Worm (Caenorhabditis elegans) whole organism, late embryonic: Measurements from ENCODE around the gene dac-1.

Source experiments
- C08G9.2 ChIP-seq: sonication (generic microtip); optimal IDR thresholded peaks from 2 replicates; lab custom pipeline; 2016; ENCODE audit warnings: mild to moderate bottlenecking, missing genetic modification characterization, moderate library complexity, missing compliant biosample characterization
- F13H6.1 ChIP-seq: sonication (generic microtip); optimal IDR thresholded peaks from 2 replicates; lab custom pipeline; 2016; ENCODE audit warnings: missing genetic modification characterization, missing compliant biosample characterization
- Y22D7AL.16 ChIP-seq: sonication (generic microtip); optimal IDR thresholded peaks from 2 replicates; lab custom pipeline; 2016; ENCODE audit warnings: missing genetic modification characterization, missing compliant biosample characterization
- ahr-1 ChIP-seq: sonication (generic microtip); optimal IDR thresholded peaks from 2 replicates; lab custom pipeline; 2016; ENCODE audit warnings: missing genetic modification characterization, missing compliant biosample characterization
- ceh-14 ChIP-seq: sonication (generic microtip); optimal IDR thresholded peaks from 2 replicates; lab custom pipeline; 2016; ENCODE audit warnings: missing genotype, missing genetic modification characterization, missing compliant biosample characterization
- ceh-18 ChIP-seq: sonication (generic microtip); optimal IDR thresholded peaks from 2 replicates; lab custom pipeline; 2016; ENCODE audit warnings: missing genetic modification characterization, missing compliant biosample characterization
- ceh-19 ChIP-seq: fragments of 200-800 bp; sonication (Bioruptor generic); optimal IDR thresholded peaks from 2 replicates; lab custom pipeline; 2018; ENCODE audit warnings: mild to moderate bottlenecking, missing genetic modification characterization, missing compliant biosample characterization
- ceh-2 ChIP-seq: sonication (generic microtip); optimal IDR thresholded peaks from 2 replicates; lab custom pipeline; 2016; ENCODE audit warnings: missing genotype, missing genetic modification characterization, missing compliant biosample characterization
- ceh-24 ChIP-seq: sonication (generic microtip); optimal IDR thresholded peaks from 2 replicates; lab custom pipeline; 2016; ENCODE audit warnings: mild to moderate bottlenecking, missing genetic modification characterization, missing compliant biosample characterization
- ceh-30 ChIP-seq: fragments of 150-350 bp; optimal IDR thresholded peaks from 2 replicates; lab custom pipeline; 2014; ENCODE audit warnings: missing biosample characterization, missing genetic modification characterization
- ceh-34 ChIP-seq: sonication (generic microtip); optimal IDR thresholded peaks from 2 replicates; lab custom pipeline; 2016; ENCODE audit warnings: mild to moderate bottlenecking, missing genetic modification characterization, missing compliant biosample characterization
- ceh-45 ChIP-seq: fragments of 200-800 bp; sonication (Bioruptor generic); IDR thresholded peaks from 2 replicates; pipeline ENCODE4 v1.3.6; 2022; ENCODE audit warnings: missing genetic modification reagents, missing genetic modification characterization, missing compliant biosample characterization
- ceh-48 ChIP-seq: sonication (generic microtip); optimal IDR thresholded peaks from 2 replicates; lab custom pipeline; 2016; ENCODE audit warnings: missing genetic modification characterization, inconsistent platforms, missing compliant biosample characterization
- che-1 ChIP-seq: sonication (generic microtip); optimal IDR thresholded peaks from 2 replicates; lab custom pipeline; 2016; ENCODE audit warnings: mild to moderate bottlenecking, missing genetic modification characterization, missing compliant biosample characterization
- dve-1 ChIP-seq: sonication (generic microtip); optimal IDR thresholded peaks from 2 replicates; lab custom pipeline; 2017; ENCODE audit warnings: antibody characterized with exemption, mild to moderate bottlenecking, missing genetic modification characterization, missing compliant biosample characterization
- elt-4 ChIP-seq: sonication (generic microtip); optimal IDR thresholded peaks from 2 replicates; lab custom pipeline; 2016; ENCODE audit warnings: missing genetic modification characterization, missing compliant biosample characterization
- ets-4 ChIP-seq: sonication (generic microtip); optimal IDR thresholded peaks from 2 replicates; lab custom pipeline; 2016; ENCODE audit warnings: missing genetic modification characterization, missing compliant biosample characterization
- eyg-1 ChIP-seq: sonication (generic microtip); optimal IDR thresholded peaks from 2 replicates; lab custom pipeline; 2016; ENCODE audit warnings: missing genotype, missing genetic modification characterization, missing compliant biosample characterization
- fax-1 ChIP-seq: sonication (generic microtip); optimal IDR thresholded peaks from 2 replicates; lab custom pipeline; 2016; ENCODE audit warnings: missing genotype, missing genetic modification characterization, missing compliant biosample characterization
- fkh-10 ChIP-seq: fragments of 150-350 bp; optimal IDR thresholded peaks from 2 replicates; lab custom pipeline; 2014; ENCODE audit warnings: missing biosample characterization, missing genetic modification reagents, missing genetic modification characterization
- fkh-6 ChIP-seq: sonication (generic microtip); optimal IDR thresholded peaks from 2 replicates; lab custom pipeline; 2016; ENCODE audit warnings: missing genetic modification characterization, missing compliant biosample characterization
- gmeb-2 ChIP-seq: sonication (generic microtip); optimal IDR thresholded peaks from 2 replicates; lab custom pipeline; 2016; ENCODE audit warnings: missing genetic modification characterization, inconsistent platforms, missing compliant biosample characterization
- hlh-15 ChIP-seq: sonication (generic microtip); optimal IDR thresholded peaks from 2 replicates; lab custom pipeline; 2016; ENCODE audit warnings: missing genetic modification characterization, missing compliant biosample characterization
- hlh-30 ChIP-seq: sonication (generic microtip); optimal IDR thresholded peaks from 2 replicates; lab custom pipeline; 2017; ENCODE audit warnings: antibody characterized with exemption, missing genetic modification characterization, missing compliant biosample characterization; ENCODE audit not compliant: insufficient read depth
- lim-6 ChIP-seq: sonication (generic microtip); optimal IDR thresholded peaks from 2 replicates; lab custom pipeline; 2016; ENCODE audit warnings: missing genetic modification characterization, missing compliant biosample characterization
- mec-3 ChIP-seq: sonication (generic microtip); optimal IDR thresholded peaks from 2 replicates; lab custom pipeline; 2016; ENCODE audit warnings: borderline replicate concordance, missing genetic modification characterization, missing compliant biosample characterization
- nhr-232 ChIP-seq: sonication (generic microtip); optimal IDR thresholded peaks from 2 replicates; lab custom pipeline; 2016; ENCODE audit warnings: missing genetic modification characterization, missing compliant biosample characterization
- npax-4 ChIP-seq: sonication (generic microtip); optimal IDR thresholded peaks from 2 replicates; lab custom pipeline; 2016; ENCODE audit warnings: missing genetic modification characterization, missing compliant biosample characterization
- odd-2 ChIP-seq: sonication (generic microtip); optimal IDR thresholded peaks from 2 replicates; lab custom pipeline; 2017; ENCODE audit warnings: antibody characterized with exemption, mild to moderate bottlenecking, missing genetic modification characterization, missing compliant biosample characterization
- pat-9 ChIP-seq: fragments of 200-800 bp; sonication (Bioruptor generic); optimal IDR thresholded peaks from 2 replicates; lab custom pipeline; 2018; ENCODE audit warnings: mild to moderate bottlenecking, missing genetic modification characterization, moderate library complexity, missing compliant biosample characterization
- pax-1 ChIP-seq: fragments of 150-350 bp; optimal IDR thresholded peaks from 2 replicates; lab custom pipeline; 2014; ENCODE audit warnings: missing biosample characterization, missing genetic modification characterization
- pha-2 ChIP-seq: sonication (generic microtip); optimal IDR thresholded peaks from 2 replicates; lab custom pipeline; 2017; ENCODE audit warnings: mild to moderate bottlenecking, missing genetic modification characterization, missing compliant biosample characterization
- pha-4 ChIP-seq: fragments of 150-350 bp; optimal IDR thresholded peaks from 2 replicates; lab custom pipeline; 2018; ENCODE audit warnings: missing biosample characterization, missing genetic modification reagents, missing genetic modification characterization
- pqm-1 ChIP-seq: sonication (generic microtip); optimal IDR thresholded peaks from 2 replicates; lab custom pipeline; 2016; ENCODE audit warnings: missing genetic modification characterization, missing compliant biosample characterization
- pros-1 ChIP-seq: fragments of 150-350 bp; optimal IDR thresholded peaks from 2 replicates; lab custom pipeline; 2014; ENCODE audit warnings: missing biosample characterization, missing genetic modification reagents, missing genetic modification characterization
- ref-2 ChIP-seq: sonication (generic microtip); optimal IDR thresholded peaks from 2 replicates; lab custom pipeline; 2016; ENCODE audit warnings: missing genetic modification characterization, missing compliant biosample characterization
- rnt-1 ChIP-seq: sonication (generic microtip); optimal IDR thresholded peaks from 2 replicates; lab custom pipeline; 2016; ENCODE audit warnings: missing genetic modification characterization, missing compliant biosample characterization
- sdc-2 ChIP-seq: sonication (generic microtip); optimal IDR thresholded peaks from 2 replicates; lab custom pipeline; 2016; ENCODE audit warnings: missing genotype, missing genetic modification characterization, missing compliant biosample characterization
- sox-2 ChIP-seq: fragments of 200-800 bp; sonication (Bioruptor generic); IDR thresholded peaks from 2 replicates; pipeline ENCODE4 v1.3.6; 2022; ENCODE audit warnings: missing genetic modification reagents, missing genetic modification characterization, missing compliant biosample characterization
- sox-4 ChIP-seq: sonication (generic microtip); optimal IDR thresholded peaks from 2 replicates; lab custom pipeline; 2017; ENCODE audit warnings: mild to moderate bottlenecking, missing genetic modification characterization, inconsistent platforms, missing compliant biosample characterization
- tbx-2 ChIP-seq: sonication (generic microtip); optimal IDR thresholded peaks from 2 replicates; lab custom pipeline; 2016; ENCODE audit warnings: missing genetic modification characterization, missing compliant biosample characterization
- tbx-7 ChIP-seq: sonication (generic microtip); optimal IDR thresholded peaks from 2 replicates; lab custom pipeline; 2016; ENCODE audit warnings: missing genotype, missing genetic modification characterization, missing compliant biosample characterization
- ttx-3 ChIP-seq: sonication (generic microtip); optimal IDR thresholded peaks from 2 replicates; lab custom pipeline; 2016; ENCODE audit warnings: missing genetic modification reagents, missing genetic modification characterization, missing compliant biosample characterization
- unc-86 ChIP-seq: sonication (generic microtip); optimal IDR thresholded peaks from 2 replicates; lab custom pipeline; 2016; ENCODE audit warnings: missing genetic modification characterization, missing compliant biosample characterization
- ztf-16 ChIP-seq: sonication (generic microtip); optimal IDR thresholded peaks from 2 replicates; lab custom pipeline; 2017; ENCODE audit warnings: missing genetic modification characterization, missing compliant biosample characterization

Gene dac-1

ce11 chrIII:794000-794399 is 21.9 kb upstream of the dac-1 start, which contains the start of gene rps-29:
rps-29 (plus strand) TSS chrIII:794300.
- TF ChIP-seq hlh-30 (tag; lab: Kevin White, UChicago) (no peak), ceh-48 (tag; lab: Kevin White, UChicago) (peak; percentile 30)

- TF ChIP-seq nhr-232 (no peak), elt-4 (tag; lab: Kevin White, UChicago) (no peak), sdc-2 (tag; lab: Kevin White, UChicago) (no peak), F13H6.1 (no peak), ceh-30 (tag; lab: Kevin White, UChicago) (no peak), pha-2 (tag; lab: Kevin White, UChicago) (no peak), ceh-18 (tag; lab: Kevin White, UChicago) (no peak), ceh-45 (no peak), ztf-16 (tag; lab: Kevin White, UChicago) (no peak), C08G9.2 (tag; lab: Kevin White, UChicago) (no peak), ceh-24 (no peak)
These were observed 20.9 kb upstream of the dac-1 start, which contains the start of gene trpp-11 for ce11 chrIII:794984-795596. trpp-11 (plus strand) TSS chrIII:795136.

- TF ChIP-seq ceh-14 (tag; lab: Kevin White, UChicago) (no peak), gmeb-2 (no peak), eyg-1 (tag; lab: Kevin White, UChicago) (no peak), pat-9 (tag; lab: Kevin White, UChicago) (no peak), unc-86 (tag; lab: Kevin White, UChicago) (no peak), pax-1 (tag; lab: Kevin White, UChicago) (no peak), ceh-34 (tag; lab: Kevin White, UChicago) (no peak), dve-1 (tag; lab: Kevin White, UChicago) (no peak), pros-1 (tag; lab: Kevin White, UChicago) (no peak)
These were observed 18.4 kb upstream of the dac-1 start for ce11 chrIII:797507-797906.

ce11 chrIII:802041-802440 is 13.9 kb upstream of the dac-1 start:
- TF ChIP-seq lim-6 (tag; lab: Kevin White, UChicago) (no peak), F13H6.1 (no peak), ceh-48 (tag; lab: Kevin White, UChicago) (no peak), dve-1 (tag; lab: Kevin White, UChicago) (no peak), mec-3 (no peak), fkh-6 (tag; lab: Kevin White, UChicago) (no peak), odd-2 (tag; lab: Kevin White, UChicago) (no peak), Y22D7AL.16 (tag; lab: Kevin White, UChicago) (no peak), ahr-1 (no peak), fax-1 (tag; lab: Kevin White, UChicago) (no peak), tbx-7 (tag; lab: Kevin White, UChicago) (no peak), che-1 (tag; lab: Kevin White, UChicago) (no peak)

- TF ChIP-seq pha-4 (tag; lab: Kevin White, UChicago) (no peak), ttx-3 (tag; lab: Kevin White, UChicago) (no peak), odd-2 (tag; lab: Kevin White, UChicago) (no peak), pax-1 (tag; lab: Kevin White, UChicago) (no peak), pqm-1 (no peak), ceh-2 (tag; lab: Kevin White, UChicago) (no peak), ceh-19 (no peak), sox-2 (GFP tag; lab: Robert Waterston, UW) (no peak), ets-4 (tag; lab: Kevin White, UChicago) (no peak), rnt-1 (tag; lab: Kevin White, UChicago) (no peak), ref-2 (tag; lab: Kevin White, UChicago) (no peak), fkh-10 (no peak), hlh-15 (no peak), sox-4 (tag; lab: Kevin White, UChicago) (no peak), tbx-2 (no peak), npax-4 (no peak), tbx-7 (tag; lab: Kevin White, UChicago) (no peak)
These were observed 4.4 kb upstream of the dac-1 start, which contains the start of gene daf-7 for ce11 chrIII:811544-811943. daf-7 (plus strand) TSS chrIII:811844.
